Worm (Caenorhabditis elegans) whole organism, young adult: ENCODE measurements around the gene T26E4.7.
"Not testable (repeated sequence)": the region's sequence is repeated elsewhere in the genome, so short reads cannot be mapped to it uniquely, and the experiment has no call there.

Experiments
- B0019.2 ChIP-seq: fragments of 200-800 bp; sonication (Bioruptor generic); conservative IDR thresholded peaks from 2 replicates; pipeline ENCODE4 v1.3.6; 2022; ENCODE audit warnings: missing genetic modification reagents, missing genetic modification characterization, missing compliant biosample characterization
- C06A6.2 ChIP-seq: fragments of 200-800 bp; sonication (Bioruptor generic); conservative IDR thresholded peaks from 2 replicates; pipeline ENCODE4 v1.3.6; 2022; ENCODE audit warnings: missing genetic modification characterization, missing compliant biosample characterization
- D2030.7 ChIP-seq: fragments of 200-800 bp; sonication (Bioruptor generic); IDR thresholded peaks from 2 replicates; pipeline ENCODE4 v1.3.6; 2022; ENCODE audit warnings: missing genetic modification reagents, missing genetic modification characterization, missing compliant biosample characterization
- F10E7.11 ChIP-seq: sonication (generic microtip); optimal IDR thresholded peaks from 2 replicates; lab custom pipeline; 2017; ENCODE audit warnings: mild to moderate bottlenecking, missing genetic modification characterization, moderate library complexity, missing compliant biosample characterization
- F23B12.7 ChIP-seq: sonication (generic microtip); optimal IDR thresholded peaks from 2 replicates; lab custom pipeline; 2017; ENCODE audit warnings: missing genetic modification characterization, mild to moderate bottlenecking, missing compliant biosample characterization, antibody characterized with exemption, moderate library complexity; ENCODE audit not compliant: insufficient read depth
- F37B4.10 ChIP-seq: fragments of 200-800 bp; sonication (Bioruptor generic); IDR thresholded peaks from 2 replicates; pipeline ENCODE4 v1.3.6; 2022; ENCODE audit warnings: missing genetic modification characterization, missing compliant biosample characterization
- F52B5.7 ChIP-seq: sonication (generic microtip); optimal IDR thresholded peaks from 2 replicates; lab custom pipeline; 2016; ENCODE audit warnings: mild to moderate bottlenecking, missing genetic modification characterization, missing compliant biosample characterization
- K11D2.4 ChIP-seq: fragments of 200-800 bp; sonication (Bioruptor generic); IDR thresholded peaks from 2 replicates; pipeline ENCODE4 v1.3.6; 2022; ENCODE audit warnings: missing genetic modification reagents, missing genetic modification characterization, missing compliant biosample characterization
- K12H6.12 ChIP-seq: fragments of 200-800 bp; sonication (Bioruptor generic); optimal IDR thresholded peaks from 2 replicates; lab custom pipeline; 2018; ENCODE audit warnings: mild to moderate bottlenecking, missing genetic modification characterization, missing compliant biosample characterization
- T26A5.8 ChIP-seq: sonication (generic microtip); optimal IDR thresholded peaks from 2 replicates; lab custom pipeline; 2016; ENCODE audit warnings: missing genetic modification characterization, missing compliant biosample characterization
- Y53G8AR.9 ChIP-seq: fragments of 200-800 bp; sonication (Bioruptor generic); conservative IDR thresholded peaks from 2 replicates; pipeline ENCODE4 v1.3.6; 2022; ENCODE audit warnings: missing genetic modification reagents, missing genetic modification characterization, missing compliant biosample characterization
- Y67H2A.10 ChIP-seq: fragments of 200-800 bp; sonication (Bioruptor generic); conservative IDR thresholded peaks from 2 replicates; pipeline ENCODE4 v1.3.6; 2022; ENCODE audit warnings: missing genetic modification reagents, missing genetic modification characterization, missing compliant biosample characterization
- Y79H2A.3 ChIP-seq: fragments of 200-800 bp; sonication (Bioruptor generic); conservative IDR thresholded peaks from 2 replicates; pipeline ENCODE4 v1.3.6; 2022; ENCODE audit warnings: missing genetic modification reagents, missing genetic modification characterization, missing compliant biosample characterization
- Y95B8A.8 ChIP-seq: fragments of 200-800 bp; sonication (Bioruptor generic); IDR thresholded peaks from 2 replicates; pipeline ENCODE4 v1.3.6; 2022; ENCODE audit warnings: missing genetic modification reagents, missing genetic modification characterization, missing compliant biosample characterization
- ZK185.1 ChIP-seq: sonication (generic microtip); optimal IDR thresholded peaks from 2 replicates; lab custom pipeline; 2016; ENCODE audit warnings: mild to moderate bottlenecking, missing genetic modification characterization, missing compliant biosample characterization; ENCODE audit not compliant: poor library complexity, severe bottlenecking
- ccch-3 ChIP-seq: fragments of 200-800 bp; sonication (Bioruptor generic); optimal IDR thresholded peaks from 2 replicates; lab custom pipeline; 2018; ENCODE audit warnings: mild to moderate bottlenecking, missing genetic modification characterization, missing compliant biosample characterization
- cebp-2 ChIP-seq: fragments of 200-800 bp; sonication (Bioruptor generic); IDR thresholded peaks from 2 replicates; pipeline ENCODE4 v1.3.6; 2022; ENCODE audit warnings: missing genetic modification characterization, missing compliant biosample characterization
- ceh-27 ChIP-seq: fragments of 200-800 bp; sonication (Bioruptor generic); optimal IDR thresholded peaks from 2 replicates; lab custom pipeline; 2018; ENCODE audit warnings: mild to moderate bottlenecking, missing genetic modification characterization, moderate library complexity, missing compliant biosample characterization
- ceh-91 ChIP-seq: fragments of 200-800 bp; sonication (Bioruptor generic); IDR thresholded peaks from 2 replicates; pipeline ENCODE4 v1.3.6; 2022; ENCODE audit warnings: missing genetic modification reagents, missing genetic modification characterization, missing compliant biosample characterization
- die-1 ChIP-seq: sonication (generic microtip); optimal IDR thresholded peaks from 2 replicates; lab custom pipeline; 2016; ENCODE audit warnings: missing genotype, mild to moderate bottlenecking, missing genetic modification characterization, missing compliant biosample characterization
- dpl-1 ChIP-seq: fragments of 150-350 bp; optimal IDR thresholded peaks from 2 replicates; lab custom pipeline; 2014; ENCODE audit warnings: missing biosample characterization, missing genetic modification reagents, missing genetic modification characterization
- fkh-3 ChIP-seq: sonication (generic microtip); optimal IDR thresholded peaks from 2 replicates; lab custom pipeline; 2016; ENCODE audit warnings: mild to moderate bottlenecking, missing genetic modification characterization, missing compliant biosample characterization
- hmg-1.2 ChIP-seq: fragments of 200-800 bp; sonication (Bioruptor generic); IDR thresholded peaks from 2 replicates; pipeline ENCODE4 v1.3.6; 2022; ENCODE audit warnings: missing genetic modification reagents, missing genetic modification characterization, missing compliant biosample characterization
- lin-54 ChIP-seq: fragments of 200-800 bp; sonication (Bioruptor generic); optimal IDR thresholded peaks from 2 replicates; lab custom pipeline; 2018; ENCODE audit warnings: mild to moderate bottlenecking, missing genetic modification characterization, missing compliant biosample characterization
- lsl-1 ChIP-seq: fragments of 200-800 bp; sonication (Bioruptor generic); optimal IDR thresholded peaks from 2 replicates; lab custom pipeline; 2018; ENCODE audit warnings: mild to moderate bottlenecking, missing genetic modification characterization, moderate library complexity, missing compliant biosample characterization
- madf-6 ChIP-seq: fragments of 200-800 bp; sonication (Bioruptor generic); IDR thresholded peaks from 2 replicates; pipeline ENCODE4 v1.3.6; 2022; ENCODE audit warnings: missing genetic modification reagents, missing genetic modification characterization, missing compliant biosample characterization
- nfya-2 ChIP-seq: fragments of 200-800 bp; sonication (Bioruptor generic); IDR thresholded peaks from 2 replicates; pipeline ENCODE4 v1.3.6; 2022; ENCODE audit warnings: missing genetic modification reagents, missing genetic modification characterization, missing compliant biosample characterization
- nhr-179 ChIP-seq: sonication (generic microtip); optimal IDR thresholded peaks from 2 replicates; lab custom pipeline; 2016; ENCODE audit warnings: mild to moderate bottlenecking, missing genetic modification characterization, missing compliant biosample characterization
- pbrm-1 ChIP-seq: fragments of 200-800 bp; sonication (Bioruptor generic); IDR thresholded peaks from 2 replicates; pipeline ENCODE4 v1.3.6; 2022; ENCODE audit warnings: missing genetic modification reagents, missing genetic modification characterization, missing compliant biosample characterization
- sdz-38 ChIP-seq: sonication (generic microtip); optimal IDR thresholded peaks from 2 replicates; lab custom pipeline; 2016; ENCODE audit warnings: missing genotype, missing genetic modification characterization, missing compliant biosample characterization
- sea-2 ChIP-seq: fragments of 200-800 bp; sonication (Bioruptor generic); IDR thresholded peaks from 2 replicates; pipeline ENCODE4 v1.3.6; 2022; ENCODE audit warnings: missing genetic modification characterization, missing compliant biosample characterization
- snpc-3.4 ChIP-seq: sonication (generic microtip); optimal IDR thresholded peaks from 2 replicates; lab custom pipeline; 2017; ENCODE audit warnings: missing genetic modification characterization, mild to moderate bottlenecking, missing compliant biosample characterization, antibody characterized with exemption, moderate library complexity, missing genotype, missing genetic modification reagents
- unc-130 ChIP-seq: sonication (generic microtip); optimal IDR thresholded peaks from 2 replicates; lab custom pipeline; 2016; ENCODE audit warnings: missing genetic modification reagents, missing genetic modification characterization, missing compliant biosample characterization
- unc-62 ChIP-seq: fragments of 150-350 bp; optimal IDR thresholded peaks from 2 replicates; lab custom pipeline; 2014; ENCODE audit warnings: missing biosample characterization, missing genetic modification reagents, missing genetic modification characterization
- zfh-2 ChIP-seq: fragments of 200-800 bp; sonication (Bioruptor generic); conservative IDR thresholded peaks from 2 replicates; pipeline ENCODE4 v1.3.6; 2022; ENCODE audit warnings: missing genetic modification reagents, missing genetic modification characterization, missing compliant biosample characterization
- ztf-18 ChIP-seq: sonication (generic microtip); optimal IDR thresholded peaks from 2 replicates; lab custom pipeline; 2016; ENCODE audit warnings: missing genotype, mild to moderate bottlenecking, missing genetic modification characterization, missing compliant biosample characterization

The T26E4.7 gene

ce11 chrV:15809543-15809942 is 16.2 kb downstream of the T26E4.7 start, which contains the start of gene srsx-36:
Gene srsx-36, minus strand, starts transcription at chrV:15809643.
- TF ChIP-seq Y79H2A.3 (GFP tag; lab: Robert Waterston, UW) (no peak), sdz-38 (tag; lab: Kevin White, UChicago) (no peak), cebp-2 (GFP tag; lab: Robert Waterston, UW) (no peak), sea-2 (GFP tag; lab: Robert Waterston, UW) (no peak), lsl-1 (GFP tag; lab: Kevin White, UChicago) (no peak), nhr-179 (tag; lab: Kevin White, UChicago) (no peak), ceh-27 (GFP tag; lab: Kevin White, UChicago) (no peak), pbrm-1 (GFP tag; lab: Robert Waterston, UW) (no peak), K11D2.4 (GFP tag; lab: Robert Waterston, UW) (no peak), lin-54 (GFP tag; lab: Kevin White, UChicago) (no peak), F10E7.11 (tag; lab: Kevin White, UChicago) (no peak), Y95B8A.8 (GFP tag; lab: Robert Waterston, UW) (no peak), madf-6 (GFP tag; lab: Robert Waterston, UW) (no peak), ZK185.1 (tag; lab: Kevin White, UChicago) (no peak), T26A5.8 (no peak)

- TF ChIP-seq dpl-1 (no peak), unc-130 (GFP tag; lab: Kevin White, UChicago) (no peak), Y95B8A.8 (GFP tag; lab: Robert Waterston, UW) (no peak), snpc-3.4 (no peak), Y67H2A.10 (no peak), K12H6.12 (tag; lab: Kevin White, UChicago) (no peak), Y53G8AR.9 (GFP tag; lab: Robert Waterston, UW) (no peak), F23B12.7 (tag; lab: Kevin White, UChicago) (no peak), die-1 (no peak), K11D2.4 (GFP tag; lab: Robert Waterston, UW) (no peak), F37B4.10 (GFP tag; lab: Robert Waterston, UW) (no peak), fkh-3 (tag; lab: Kevin White, UChicago) (no peak), unc-62 (GFP tag; lab: Kevin White, UChicago) (no peak), ccch-3 (GFP tag; lab: Kevin White, UChicago) (no peak), ceh-91 (GFP tag; lab: Robert Waterston, UW) (no peak), D2030.7 (no peak), nfya-2 (GFP tag; lab: Robert Waterston, UW) (no peak), ztf-18 (tag; lab: Kevin White, UChicago) (no peak), F52B5.7 (tag; lab: Kevin White, UChicago) (no peak)
- TF ChIP-seq, all 124 proteins: peak for 0
These were observed 17.1 kb downstream of the T26E4.7 start, which contains the start of gene F54B8.1 for ce11 chrV:15810446-15810845. Gene F54B8.1, plus strand, starts transcription at chrV:15810746.

DNA sequence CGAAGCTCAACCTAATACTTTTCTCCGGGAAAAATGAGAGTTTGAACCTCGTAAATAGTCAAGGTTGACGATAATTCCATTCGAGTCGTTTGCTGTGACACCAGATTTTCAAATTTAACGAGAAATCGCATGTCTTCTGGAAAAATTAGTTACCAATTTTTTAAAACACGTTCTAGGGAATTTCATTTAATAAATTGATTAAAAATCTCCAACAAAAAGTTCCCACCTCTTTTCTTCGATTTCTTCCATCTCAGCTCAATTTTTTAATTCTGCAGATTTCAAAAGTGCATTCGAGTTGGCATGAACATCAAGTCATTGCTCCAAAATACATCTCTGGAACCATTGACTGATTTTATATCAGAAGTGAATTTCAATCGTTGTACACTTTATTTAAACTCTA is 18.6 kb downstream of the T26E4.7 start, which contains the start of gene nhr-282:
nhr-282 (plus strand) TSS at position 301 of the 400 bp plus-strand sequence.
- not testable (repeated sequence) for TF ChIP-seq nfya-2, C06A6.2, B0019.2 (GFP tag; lab: Robert Waterston, UW)

DNA sequence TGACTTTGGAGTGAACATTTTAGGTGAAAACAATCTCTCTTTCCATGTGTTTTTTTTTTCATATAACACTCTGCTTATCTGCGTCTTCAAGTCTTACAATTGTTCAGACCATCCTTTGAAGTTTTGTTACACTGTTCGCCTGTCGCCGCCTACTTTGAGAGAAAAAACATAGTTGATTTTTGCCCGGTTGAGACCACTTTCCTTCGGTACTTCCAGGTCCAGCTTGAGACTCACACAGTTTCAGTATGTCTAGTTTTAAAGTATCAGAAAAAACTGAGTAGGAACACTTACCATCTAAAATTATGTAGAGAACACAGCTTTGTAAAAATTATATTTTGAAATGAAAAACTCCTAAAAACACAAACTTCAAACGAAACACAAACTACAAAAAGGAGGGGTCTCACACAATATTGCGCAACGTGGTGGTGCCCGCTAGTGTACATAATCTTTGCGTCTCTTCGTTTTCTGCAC is 22.6 kb downstream of the T26E4.7 start, which contains the start of the genes fbxa-69 and F54B8.4:
fbxa-69 (minus strand) TSS at position 10 of the 471 bp plus-strand sequence.
F54B8.4 (plus strand) TSS at position 421 of the 471 bp plus-strand sequence.
- TF ChIP-seq hmg-1.2 (GFP tag; lab: Robert Waterston, UW) (peak; percentile 24; the same call in 1 of the 2 replicates), zfh-2 (GFP tag; lab: Robert Waterston, UW) (no peak)
- TF ChIP-seq, all 124 proteins: peak for 1
